Fruit fly (Drosophila melanogaster) whole organism, embryonic: ENCODE data around the gene CheA75a.
A peak's percentile ranks its signal among the peaks of the same experiment; 100 is the strongest.

Source experiments
- Ada2b ChIP-seq: fragments of 200-800 bp; sonication (Bioruptor generic); IDR thresholded peaks from 2 replicates; pipeline ENCODE4 v1.3.6; 2022; ENCODE audit warnings: missing biosample characterization, missing genetic modification characterization
- CG11398 ChIP-seq: fragments of 200-800 bp; sonication (Bioruptor generic); optimal IDR thresholded peaks from 2 replicates; lab custom pipeline; 2016; ENCODE audit warnings: missing biosample characterization, missing genetic modification characterization
- CG11696 ChIP-seq: fragments of 200-800 bp; sonication (Bioruptor generic); IDR thresholded peaks from 2 replicates; pipeline ENCODE4 v1.3.6; 2022; ENCODE audit warnings: missing biosample characterization, missing genetic modification characterization
- CG13123 ChIP-seq: fragments of 200-800 bp; sonication (Bioruptor generic); optimal IDR thresholded peaks from 2 replicates; lab custom pipeline; 2016; ENCODE audit warnings: missing biosample characterization, missing genetic modification characterization
- CG14014 ChIP-seq: fragments of 200-800 bp; sonication (Bioruptor generic); IDR thresholded peaks from 2 replicates; pipeline ENCODE4 v1.3.6; 2022; ENCODE audit warnings: missing biosample characterization, missing genetic modification characterization
- CG17328 ChIP-seq: fragments of 200-800 bp; sonication (Bioruptor generic); IDR thresholded peaks from 2 replicates; pipeline ENCODE4 v1.3.6; 2022; ENCODE audit warnings: missing biosample characterization, missing genetic modification characterization
- CG18599 ChIP-seq: fragments of 200-800 bp; sonication (Bioruptor generic); optimal IDR thresholded peaks from 3 replicates; lab custom pipeline; 2017; ENCODE audit warnings: missing biosample characterization, missing genetic modification characterization, mild to moderate bottlenecking, moderate library complexity, missing genetic modification reagents
- CG18619 ChIP-seq: fragments of 200-800 bp; sonication (Bioruptor generic); optimal IDR thresholded peaks from 3 replicates; lab custom pipeline; 2017; ENCODE audit warnings: missing biosample characterization, mild to moderate bottlenecking, missing genetic modification characterization
- CG2116 ChIP-seq: fragments of 200-800 bp; sonication (Bioruptor generic); optimal IDR thresholded peaks from 3 replicates; lab custom pipeline; 2018; ENCODE audit warnings: missing biosample characterization, mild to moderate bottlenecking, missing genetic modification characterization
- CG30403 ChIP-seq: fragments of 200-800 bp; sonication (Bioruptor generic); optimal IDR thresholded peaks from 3 replicates; lab custom pipeline; 2016; ENCODE audit warnings: missing biosample characterization, missing genetic modification characterization
- CG5953 ChIP-seq: fragments of 200-800 bp; sonication (Bioruptor generic); IDR thresholded peaks from 2 replicates; pipeline ENCODE4 v1.3.6; 2022; ENCODE audit warnings: missing biosample characterization, missing genetic modification characterization
- CG7357 ChIP-seq: fragments of 200-800 bp; sonication (Bioruptor generic); IDR thresholded peaks from 3 replicates; pipeline ENCODE4 v1.3.6; 2022; ENCODE audit warnings: missing biosample characterization, missing genetic modification characterization
- CG7786 ChIP-seq: fragments of 200-800 bp; sonication (Bioruptor generic); optimal IDR thresholded peaks from 2 replicates; lab custom pipeline; 2016; ENCODE audit warnings: missing biosample characterization, missing genetic modification characterization
- CG8290 ChIP-seq, 3 experiments: fragments of 200-800 bp; sonication (Bioruptor generic); optimal IDR thresholded peaks; 2 replicates each; lab custom pipeline; 2016 to 2019; ENCODE audit warnings: missing biosample characterization in 3 of 3, missing genetic modification characterization in 3 of 3, mild to moderate bottlenecking in 2 of 3, moderate library complexity in 1 of 3
- CG8359 ChIP-seq: fragments of 200-800 bp; sonication (Bioruptor generic); optimal IDR thresholded peaks from 2 replicates; lab custom pipeline; 2017; ENCODE audit warnings: missing biosample characterization, mild to moderate bottlenecking, missing genetic modification characterization, borderline replicate concordance
- CG9876 ChIP-seq: fragments of 200-800 bp; sonication (Bioruptor generic); optimal IDR thresholded peaks from 2 replicates; lab custom pipeline; 2016; ENCODE audit warnings: missing biosample characterization, missing genetic modification characterization
- Chrac-16 ChIP-seq: fragments of 200-800 bp; sonication (Bioruptor generic); optimal IDR thresholded peaks from 3 replicates; lab custom pipeline; 2016; ENCODE audit warnings: missing biosample characterization, missing genetic modification characterization
- CoRest ChIP-seq: fragments of 200-800 bp; sonication (Bioruptor generic); optimal IDR thresholded peaks from 3 replicates; lab custom pipeline; 2018; ENCODE audit warnings: missing biosample characterization, mild to moderate bottlenecking, missing genetic modification characterization, moderate library complexity
- D ChIP-seq, 2 experiments: fragments of 200-800 bp in 1 of 2; fragments of >200 bp in 1 of 2; sonication (Bioruptor generic) in 1 of 2; optimal IDR thresholded peaks; 2 replicates in 1 of 2; 3 replicates in 1 of 2; lab custom pipeline; 2017; ENCODE audit warnings: mild to moderate bottlenecking in 1 of 2, missing biosample characterization in 1 of 2, missing genetic modification characterization in 1 of 2, missing genetic modification reagents in 1 of 2
- Dek ChIP-seq: fragments of 200-800 bp; sonication (Bioruptor generic); optimal IDR thresholded peaks from 3 replicates; lab custom pipeline; 2019; ENCODE audit warnings: missing biosample characterization, mild to moderate bottlenecking, missing genetic modification characterization, moderate library complexity
- Dfd ChIP-seq, 2 experiments: fragments of >200 bp; optimal IDR thresholded peaks; 2 replicates each; lab custom pipeline; 2017; ENCODE audit warnings: missing biosample characterization in 2 of 2, missing genetic modification characterization in 2 of 2
- E2f2 ChIP-seq: fragments of 200-800 bp; sonication (Bioruptor generic); IDR thresholded peaks from 2 replicates; pipeline ENCODE4 v1.3.6; 2022; ENCODE audit warnings: missing biosample characterization, missing genetic modification characterization
- Ets65A ChIP-seq: fragments of 200-800 bp; sonication (Bioruptor generic); peaks from one replicate; lab custom pipeline; 2016; ENCODE audit warnings: missing biosample characterization, missing genetic modification characterization
- Gsc ChIP-seq: fragments of 200-800 bp; sonication (Bioruptor generic); IDR thresholded peaks from 2 replicates; pipeline ENCODE4 v1.3.6; 2022; ENCODE audit warnings: missing biosample characterization, missing genetic modification characterization
- Hey ChIP-seq: fragments of 200-800 bp; sonication (Bioruptor generic); optimal IDR thresholded peaks from 3 replicates; lab custom pipeline; 2018; ENCODE audit warnings: missing biosample characterization, mild to moderate bottlenecking, missing genetic modification characterization
- Hmx ChIP-seq: fragments of 200-800 bp; sonication (Bioruptor generic); optimal IDR thresholded peaks from 2 replicates; lab custom pipeline; 2016; ENCODE audit warnings: missing biosample characterization, missing genetic modification characterization
- Lpt ChIP-seq: fragments of >200 bp; optimal IDR thresholded peaks from 2 replicates; lab custom pipeline; 2018; ENCODE audit warnings: missing biosample characterization, missing genetic modification characterization
- NC2β ChIP-seq: fragments of 200-800 bp; sonication (Bioruptor generic); optimal IDR thresholded peaks from 2 replicates; lab custom pipeline; 2016; ENCODE audit warnings: missing biosample characterization, missing genetic modification characterization
- NFAT ChIP-seq: fragments of 200-800 bp; sonication (Bioruptor generic); IDR thresholded peaks from 2 replicates; pipeline ENCODE4 v1.3.6; 2022; ENCODE audit warnings: missing biosample characterization, missing genetic modification characterization
- Nf-YC ChIP-seq: fragments of 200-800 bp; optimal IDR thresholded peaks from 3 replicates; lab custom pipeline; 2019; ENCODE audit warnings: missing biosample characterization, mild to moderate bottlenecking, missing genetic modification characterization, moderate library complexity
- Optix ChIP-seq: fragments of 200-800 bp; sonication (Bioruptor generic); IDR thresholded peaks from 3 replicates; pipeline ENCODE4 v1.3.6; 2022; ENCODE audit warnings: missing biosample characterization, missing genetic modification characterization
- ab ChIP-seq: fragments of 200-800 bp; sonication (Bioruptor generic); optimal IDR thresholded peaks from 2 replicates; lab custom pipeline; 2016; ENCODE audit warnings: missing biosample characterization, missing genetic modification characterization
- bigmax ChIP-seq: fragments of 200-800 bp; sonication (Bioruptor generic); optimal IDR thresholded peaks from 2 replicates; lab custom pipeline; 2018; ENCODE audit warnings: missing biosample characterization, mild to moderate bottlenecking, missing genetic modification characterization
- bsh ChIP-seq, 2 experiments: fragments of 200-800 bp; sonication (Bioruptor generic); optimal IDR thresholded peaks; 2 replicates each; lab custom pipeline; 2017 to 2018; ENCODE audit warnings: mild to moderate bottlenecking in 2 of 2, missing biosample characterization in 2 of 2, missing genetic modification characterization in 2 of 2, moderate library complexity in 1 of 2
- caup ChIP-seq: fragments of 200-800 bp; sonication (Bioruptor generic); optimal IDR thresholded peaks from 3 replicates; lab custom pipeline; 2017; ENCODE audit warnings: missing biosample characterization, mild to moderate bottlenecking, missing genetic modification characterization, moderate library complexity; ENCODE audit not compliant: severe bottlenecking
- chm ChIP-seq: fragments of 200-800 bp; sonication (Bioruptor generic); IDR thresholded peaks from 2 replicates; pipeline ENCODE4 v1.3.6; 2022; ENCODE audit warnings: missing biosample characterization, missing genetic modification characterization
- danr ChIP-seq: fragments of 200-800 bp; sonication (Bioruptor generic); IDR thresholded peaks from 2 replicates; pipeline ENCODE4 v1.3.6; 2022; ENCODE audit warnings: missing biosample characterization, missing genetic modification characterization
- dmrt11E ChIP-seq: fragments of 200-800 bp; sonication (Bioruptor generic); optimal IDR thresholded peaks from 3 replicates; lab custom pipeline; 2018; ENCODE audit warnings: missing biosample characterization, mild to moderate bottlenecking, missing genetic modification characterization, moderate library complexity
- ems ChIP-seq: fragments of 200-800 bp; sonication (Bioruptor generic); optimal IDR thresholded peaks from 3 replicates; lab custom pipeline; 2016; ENCODE audit warnings: missing biosample characterization, missing genetic modification characterization
- eve ChIP-seq, 2 experiments: fragments of >200 bp; optimal IDR thresholded peaks; 2 replicates each; lab custom pipeline; 2017; ENCODE audit warnings: missing biosample characterization in 2 of 2, missing genetic modification characterization in 2 of 2
- hb ChIP-seq: fragments of 200-800 bp; sonication (Bioruptor generic); IDR thresholded peaks from 3 replicates; pipeline ENCODE4 v1.3.6; 2022; ENCODE audit warnings: missing biosample characterization, missing genetic modification characterization; ENCODE audit not compliant: partially characterized antibody
- ind ChIP-seq: fragments of 200-800 bp; sonication (Bioruptor generic); optimal IDR thresholded peaks from 3 replicates; lab custom pipeline; 2016; ENCODE audit warnings: missing biosample characterization, missing genetic modification characterization
- lola ChIP-seq, 3 experiments: fragments of >200 bp in 2 of 3; fragments of 200-800 bp in 1 of 3; sonication (Bioruptor generic) in 1 of 3; optimal IDR thresholded peaks; 2 replicates each; lab custom pipeline; 2017 to 2019; ENCODE audit warnings: missing biosample characterization in 3 of 3, missing genetic modification characterization in 3 of 3, mild to moderate bottlenecking in 1 of 3, moderate library complexity in 1 of 3
- pho ChIP-seq: fragments of 200-800 bp; sonication (Bioruptor generic); optimal IDR thresholded peaks from 2 replicates; lab custom pipeline; 2016; ENCODE audit warnings: missing biosample characterization, missing genetic modification characterization
- pzg ChIP-seq: fragments of 200-800 bp; sonication (Bioruptor generic); optimal IDR thresholded peaks from 3 replicates; lab custom pipeline; 2018; ENCODE audit warnings: missing biosample characterization, mild to moderate bottlenecking, missing genetic modification characterization, moderate library complexity
- ranshi ChIP-seq: fragments of 200-800 bp; sonication (Bioruptor generic); IDR thresholded peaks from 2 replicates; pipeline ENCODE4 v1.3.6; 2022; ENCODE audit warnings: missing biosample characterization, missing genetic modification characterization
- tgo ChIP-seq: fragments of 200-800 bp; sonication (Bioruptor generic); IDR thresholded peaks from 3 replicates; pipeline ENCODE4 v1.3.6; 2022; ENCODE audit warnings: missing biosample characterization, missing genetic modification characterization
- unc-4 ChIP-seq: fragments of 200-800 bp; sonication (Bioruptor generic); IDR thresholded peaks from 2 replicates; pipeline ENCODE4 v1.3.6; 2022; ENCODE audit warnings: missing biosample characterization, missing genetic modification characterization; ENCODE audit not compliant: partially characterized antibody
- vfl ChIP-seq: fragments of 200-800 bp; sonication (Bioruptor generic); optimal IDR thresholded peaks from 2 replicates; lab custom pipeline; 2016; ENCODE audit warnings: missing biosample characterization, missing genetic modification characterization
- wek ChIP-seq: fragments of 200-800 bp; sonication (Bioruptor generic); optimal IDR thresholded peaks from 3 replicates; lab custom pipeline; 2018; ENCODE audit warnings: missing biosample characterization, mild to moderate bottlenecking, missing genetic modification characterization, moderate library complexity

The CheA75a gene

DNA sequence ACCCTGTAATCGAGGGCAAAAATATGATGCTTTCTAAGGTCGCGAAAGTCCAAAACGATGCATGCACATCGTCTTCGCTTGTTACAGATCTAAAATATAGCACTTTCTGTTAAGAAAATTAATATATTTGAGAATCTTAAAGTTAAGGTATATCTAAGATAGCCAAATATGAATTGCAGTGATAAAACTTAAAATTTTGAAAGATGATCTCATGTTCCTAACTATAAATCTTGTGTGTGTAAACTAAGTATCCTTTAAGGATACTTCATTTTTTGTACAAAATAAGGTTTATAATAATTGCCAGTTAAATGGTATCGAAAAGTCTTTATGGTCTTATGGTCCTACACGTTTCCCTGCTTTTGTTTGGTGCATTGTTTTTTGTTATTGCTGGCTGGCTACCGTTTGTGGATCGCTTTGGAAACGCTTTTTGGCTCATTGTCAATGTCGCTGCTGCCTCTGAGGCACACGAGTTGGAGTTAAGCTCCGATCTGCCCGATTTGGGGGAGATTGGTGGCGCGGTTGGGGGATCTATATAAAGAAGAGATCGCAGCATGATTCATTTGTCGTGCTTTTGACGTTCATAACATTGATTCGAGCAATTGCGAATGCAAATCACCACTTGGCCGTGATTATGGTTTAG lies 10.8 kb upstream of the CheA75a start (continued):
- TF ChIP-seq NC2β (GFP tag; lab: Kevin White, UChicago) = no peak
- no peak for TF ChIP-seq caup (GFP tag; lab: Kevin White, UChicago)
- no peak for TF ChIP-seq chm (GFP tag; lab: Robert Waterston, UW)
- no peak for TF ChIP-seq CG18599
- TF ChIP-seq D (optimal IDR thresholded peaks at IDR 0.05; lab: Kevin White, UChicago) = no peak
- TF ChIP-seq D (GFP tag; optimal IDR thresholded peaks at IDR 0.05; lab: Kevin White, UChicago) = peak; percentile 37
- TF ChIP-seq vfl (GFP tag; lab: Kevin White, UChicago) = no peak
- no peak for TF ChIP-seq Optix (GFP tag; lab: Robert Waterston, UW)
- no peak for TF ChIP-seq E2f2 (GFP tag; lab: Robert Waterston, UW)
- peak; percentile 12 to 20 for TF ChIP-seq bsh (GFP tag; optimal IDR thresholded peaks at IDR 0.05; lab: Kevin White, UChicago)
- peak; percentile 10 for TF ChIP-seq CoRest (tag; lab: Kevin White, UChicago)
- peak; percentile 11 for TF ChIP-seq CG30403 (GFP tag; lab: Kevin White, UChicago)
- no peak for TF ChIP-seq CG8359 (GFP tag; lab: Kevin White, UChicago)
- TF ChIP-seq CG5953 (GFP tag; lab: Robert Waterston, UW) = no peak
- TF ChIP-seq CG9876 (GFP tag; lab: Kevin White, UChicago) = no peak
- no peak for TF ChIP-seq CG14014
- no peak for TF ChIP-seq hb (GFP tag; lab: Robert Waterston, UW)
- no peak for TF ChIP-seq pzg (GFP tag; lab: Kevin White, UChicago)
- no peak for TF ChIP-seq bigmax
- no peak for TF ChIP-seq Chrac-16 (GFP tag; lab: Kevin White, UChicago)
- no peak for TF ChIP-seq Nf-YC (tag; lab: Kevin White, UChicago)
- no peak for TF ChIP-seq CG8290 (GFP tag; optimal IDR thresholded peaks at IDR 0.05; lab: Kevin White, UChicago)
- no peak for TF ChIP-seq CG8290 (tag; optimal IDR thresholded peaks at IDR 0.05; lab: Kevin White, UChicago)
- TF ChIP-seq CG13123 = no peak
- TF ChIP-seq Lpt (GFP tag; lab: Kevin White, UChicago) = no peak
- TF ChIP-seq ranshi (GFP tag; lab: Robert Waterston, UW) = no peak
- TF ChIP-seq tgo (GFP tag; lab: Robert Waterston, UW) = no peak
- no peak for TF ChIP-seq pho
- no peak for TF ChIP-seq Dfd (GFP tag; optimal IDR thresholded peaks at IDR 0.05; lab: Kevin White, UChicago)
- TF ChIP-seq eve (GFP tag; optimal IDR thresholded peaks at IDR 0.05; lab: Kevin White, UChicago) = peak in 1 of 2 experiments; percentile 3
- no peak for TF ChIP-seq CG17328
- no peak for TF ChIP-seq danr
- TF ChIP-seq CG11398 (GFP tag; lab: Kevin White, UChicago) = no peak
- TF ChIP-seq CG11696 (GFP tag; lab: Robert Waterston, UW) = no peak
- peak in 1 of 3 experiments; percentile 50 for TF ChIP-seq lola (GFP tag; optimal IDR thresholded peaks at IDR 0.05; lab: Kevin White, UChicago)
- no peak for TF ChIP-seq dmrt11E
- TF ChIP-seq Ets65A (GFP tag; lab: Kevin White, UChicago) = peak; percentile 64
- no peak for TF ChIP-seq Dek (tag; lab: Kevin White, UChicago)
- TF ChIP-seq Hmx = no peak
- TF ChIP-seq ems (GFP tag; lab: Kevin White, UChicago) = no peak
- no peak for TF ChIP-seq CG18619 (GFP tag; lab: Kevin White, UChicago)
- no peak for TF ChIP-seq Ada2b (GFP tag; lab: Robert Waterston, UW)
- no peak for TF ChIP-seq CG7786 (GFP tag; lab: Kevin White, UChicago)
- no peak for TF ChIP-seq Hey (tag; lab: Kevin White, UChicago)
- no peak for TF ChIP-seq Gsc (GFP tag; lab: Robert Waterston, UW)
- no peak for TF ChIP-seq NFAT (GFP tag; lab: Robert Waterston, UW)
- no peak for TF ChIP-seq ab (GFP tag; lab: Kevin White, UChicago)
- no peak for TF ChIP-seq ind (GFP tag; lab: Kevin White, UChicago)
- TF ChIP-seq CG2116 (GFP tag; lab: Kevin White, UChicago) = no peak
- no peak for TF ChIP-seq CG7357 (GFP tag; lab: Robert Waterston, UW)
- no peak for TF ChIP-seq unc-4 (GFP tag; lab: Robert Waterston, UW)
- no peak for TF ChIP-seq wek (GFP tag; lab: Kevin White, UChicago)
